Worm (Caenorhabditis elegans): Measurements from ENCODE around the gene C06C6.7.
"Not testable (repeated sequence)": the region's sequence is repeated elsewhere in the genome, so short reads cannot be mapped to it uniquely, and the experiment has no call there.

C06C6.7 gene

DNA sequence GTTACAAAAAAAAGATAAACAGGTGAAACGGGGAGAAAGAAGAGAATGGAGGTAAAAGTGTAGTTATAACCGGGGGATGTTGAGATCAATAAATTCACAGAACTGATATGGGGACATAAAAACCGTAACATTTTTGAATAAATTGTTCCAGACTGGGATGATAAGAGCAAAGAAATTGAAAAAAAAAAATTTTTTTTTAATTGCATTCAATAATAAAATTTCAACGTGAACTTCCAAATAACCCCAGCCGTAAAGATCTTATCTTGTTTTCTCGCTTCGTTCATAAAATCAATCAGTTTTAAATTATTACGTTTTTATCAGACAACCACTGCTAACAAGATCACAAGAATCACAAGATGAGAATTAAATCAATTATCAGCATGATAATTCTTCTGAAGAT is at the start of gene C06C6.7:
Gene C06C6.7, plus strand, starts transcription at position 301 of the 400 bp plus-strand sequence.
- TF ChIP-seq ztf-28 (GFP tag; IDR thresholded peaks at IDR 0.05); F33H1.4 (GFP tag; IDR thresholded peaks at IDR 0.05); atf-7 (tag; optimal IDR thresholded peaks at IDR 0.05): not testable (repeated sequence)

DNA sequence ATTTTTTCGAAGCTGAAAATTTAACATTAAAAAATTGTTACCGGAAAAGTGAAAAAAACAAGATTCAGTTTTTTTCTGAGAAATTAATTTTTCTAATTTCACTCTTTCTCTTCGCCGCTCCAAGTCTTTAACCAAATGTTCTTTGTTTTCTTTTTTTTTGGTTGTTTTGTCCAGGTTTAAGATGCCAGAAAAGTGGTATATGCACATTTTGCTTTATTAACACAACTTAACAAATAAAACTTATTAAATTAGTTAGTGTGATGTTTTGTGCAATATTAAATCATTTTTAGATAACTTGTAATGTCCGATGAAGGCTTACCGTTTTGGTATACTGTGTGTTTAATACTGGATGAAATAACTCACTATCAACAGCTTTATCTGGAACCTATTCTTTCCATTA is 48.8 kb upstream of the C06C6.7 start, which contains the start of gene srw-53:
Gene srw-53, plus strand, starts transcription at position 301 of the 400 bp plus-strand sequence.
- TF ChIP-seq rec-8 (tag; optimal IDR thresholded peaks at IDR 0.05) (no peak), attf-5 (GFP tag; optimal IDR thresholded peaks at IDR 0.05) (no peak), hlh-12 (tag; optimal IDR thresholded peaks at IDR 0.05) (no peak), F57A8.1 (GFP tag; optimal IDR thresholded peaks at IDR 0.05) (no peak), lsl-1 (GFP tag; optimal IDR thresholded peaks at IDR 0.05) (no peak), ama-1 (optimal IDR thresholded peaks at IDR 0.05) (no peak), ama-1 (GFP tag; optimal IDR thresholded peaks at IDR 0.05) (no peak), Y79H2A.3 (GFP tag; conservative IDR thresholded peaks at IDR 0.05) (no peak)

ce11 chrV:15950903-15951302 is 41.0 kb upstream of the C06C6.7 start, which contains the start of gene srw-59:
Gene srw-59 (minus strand): TSS chrV:15951003.
- TF ChIP-seq nfyb-1 (GFP tag; IDR thresholded peaks at IDR 0.05) (no peak), zim-3 (tag; optimal IDR thresholded peaks at IDR 0.05) (no peak), hrde-1 (tag; optimal IDR thresholded peaks at IDR 0.05; ENCODE audit: borderline replicate concordance) (no peak), F10E7.11 (tag; optimal IDR thresholded peaks at IDR 0.05) (no peak), F22D6.2 (tag; optimal IDR thresholded peaks at IDR 0.05) (no peak)

ce11 chrV:15952762-15953161 is 39.2 kb upstream of the C06C6.7 start, which contains the start of gene srw-56:
Gene srw-56 (minus strand): TSS chrV:15952862.
- TF ChIP-seq sptf-2 (GFP tag; optimal IDR thresholded peaks at IDR 0.05) (no peak), mes-4 (tag; optimal IDR thresholded peaks at IDR 0.05) (no peak), zfh-2 (GFP tag; conservative IDR thresholded peaks at IDR 0.05) (no peak), pbrm-1 (GFP tag; IDR thresholded peaks at IDR 0.05) (no peak), snpc-4 (GFP tag; optimal IDR thresholded peaks at IDR 0.05) (no peak), snpc-4 (tag; optimal IDR thresholded peaks at IDR 0.05) (no peak), unc-62 (GFP tag; optimal IDR thresholded peaks at IDR 0.05) (no peak), zim-3 (tag; optimal IDR thresholded peaks at IDR 0.05) (no peak), unc-130 (GFP tag; optimal IDR thresholded peaks at IDR 0.05) (no peak)

DNA sequence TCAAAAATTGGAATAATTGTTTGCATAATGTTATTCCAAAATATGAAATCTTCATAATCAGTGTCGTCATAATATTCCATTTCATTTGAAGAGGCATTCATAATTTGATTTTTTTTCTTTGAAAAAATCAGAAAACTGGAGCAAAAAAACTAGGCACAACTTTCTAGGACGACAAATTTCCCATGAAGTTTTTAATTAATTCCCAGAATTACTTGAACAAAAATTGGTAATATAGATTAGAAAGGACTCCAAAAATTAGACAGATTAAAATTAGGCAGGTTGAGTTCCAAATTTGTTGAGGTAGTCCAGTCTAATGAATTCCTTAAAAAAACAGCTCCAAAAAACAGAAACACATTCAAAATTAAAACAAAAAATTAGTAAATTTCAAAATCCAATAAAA is 37.0 kb upstream of the C06C6.7 start, which contains the start of gene srw-57:
Gene srw-57, minus strand, starts transcription at position 101 of the 400 bp plus-strand sequence.
- TF ChIP-seq F33H1.4 (GFP tag; IDR thresholded peaks at IDR 0.05) (no peak), nhr-80 (tag; optimal IDR thresholded peaks at IDR 0.05) (no peak), ztf-26 (tag; optimal IDR thresholded peaks at IDR 0.05) (no peak), pha-4 (tag; optimal IDR thresholded peaks at IDR 0.05) (no peak), rcor-1 (GFP tag; IDR thresholded peaks at IDR 0.05) (no peak), C06A6.2 (GFP tag; conservative IDR thresholded peaks at IDR 0.05) (no peak), die-1 (tag; optimal IDR thresholded peaks at IDR 0.05) (no peak), Y67H2A.10 (GFP tag; conservative IDR thresholded peaks at IDR 0.05) (no peak), zim-3 (tag; optimal IDR thresholded peaks at IDR 0.05) (no peak), sdz-38 (tag; optimal IDR thresholded peaks at IDR 0.05) (no peak), sptf-2 (GFP tag; optimal IDR thresholded peaks at IDR 0.05) (no peak), ztf-22 (GFP tag; optimal IDR thresholded peaks at IDR 0.05) (no peak), attf-6 (GFP tag; IDR thresholded peaks at IDR 0.05) (no peak), ceh-40 (GFP tag; IDR thresholded peaks at IDR 0.05) (no peak), lin-40 (tag; optimal IDR thresholded peaks at IDR 0.05) (no peak), gei-17 (GFP tag; optimal IDR thresholded peaks at IDR 0.05) (no peak), nfyb-1 (GFP tag; IDR thresholded peaks at IDR 0.05) (no peak), attf-3 (GFP tag; conservative IDR thresholded peaks at IDR 0.05) (no peak)

All from whole organism, young adult.